Worm (Caenorhabditis elegans): Measurements from ENCODE around the gene rgs-3.

Gene rgs-3

ce11 chrII:6116701-6117100 lies 17.1 kb downstream of the rgs-3 start:
- TF ChIP-seq ces-1 (GFP tag; optimal IDR thresholded peaks at IDR 0.05) (peak; percentile 98), nhr-2 (tag; optimal IDR thresholded peaks at IDR 0.05) (no peak)

- TF ChIP-seq unc-39 (tag; optimal IDR thresholded peaks at IDR 0.05) (no peak), hlh-1 (tag; optimal IDR thresholded peaks at IDR 0.05) (no peak), snpc-4 (tag; optimal IDR thresholded peaks at IDR 0.05) (no peak), nhr-12 (tag; optimal IDR thresholded peaks at IDR 0.05) (no peak), elt-3 (tag; optimal IDR thresholded peaks at IDR 0.05) (no peak), ztf-11 (tag; optimal IDR thresholded peaks at IDR 0.05) (no peak), nhr-237 (tag; optimal IDR thresholded peaks at IDR 0.05) (no peak), sem-2 (GFP tag; optimal IDR thresholded peaks at IDR 0.05) (no peak), nhr-76 (tag; optimal IDR thresholded peaks at IDR 0.05) (no peak), zip-8 (tag; optimal IDR thresholded peaks at IDR 0.05) (no peak), ham-2 (GFP tag; optimal IDR thresholded peaks at IDR 0.05) (no peak), flh-1 (GFP tag; optimal IDR thresholded peaks at IDR 0.05) (no peak), mls-2 (tag; optimal IDR thresholded peaks at IDR 0.05) (no peak), M03D4.4 (tag; optimal IDR thresholded peaks at IDR 0.05) (no peak), mab-5 (tag; optimal IDR thresholded peaks at IDR 0.05) (no peak), sptf-1 (tag; optimal IDR thresholded peaks at IDR 0.05) (no peak), drap-1 (GFP tag; optimal IDR thresholded peaks at IDR 0.05) (no peak), ceh-43 (GFP tag; optimal IDR thresholded peaks at IDR 0.05) (no peak), ces-1 (GFP tag; optimal IDR thresholded peaks at IDR 0.05) (no peak), ceh-83 (GFP tag; optimal IDR thresholded peaks at IDR 0.05) (no peak)
Observed at ce11 chrII:6118163-6118562, 18.6 kb downstream of the rgs-3 start, which contains the start of gene C29H12.6. Gene C29H12.6, minus strand, starts transcription at chrII:6118263.

ce11 chrII:6120548-6120947 lies 20.9 kb downstream of the rgs-3 start:
- TF ChIP-seq ham-2 (GFP tag; optimal IDR thresholded peaks at IDR 0.05) (no peak), nhr-237 (tag; optimal IDR thresholded peaks at IDR 0.05) (no peak), ces-1 (GFP tag; optimal IDR thresholded peaks at IDR 0.05) (peak; percentile 92), zip-8 (tag; optimal IDR thresholded peaks at IDR 0.05) (no peak), nhr-12 (tag; optimal IDR thresholded peaks at IDR 0.05) (no peak)

ce11 chrII:6122641-6123424 lies 23.2 kb downstream of the rgs-3 start:
- no peak for TF ChIP-seq ceh-43 (GFP tag; optimal IDR thresholded peaks at IDR 0.05)
- no peak for TF ChIP-seq M03D4.4 (tag; optimal IDR thresholded peaks at IDR 0.05)
- TF ChIP-seq mls-2 (tag; optimal IDR thresholded peaks at IDR 0.05), result no peak
- no peak for TF ChIP-seq lin-32 (GFP tag; optimal IDR thresholded peaks at IDR 0.05)
- no peak for TF ChIP-seq ceh-39 (tag; optimal IDR thresholded peaks at IDR 0.05)
- no peak for TF ChIP-seq unc-62 (GFP tag; optimal IDR thresholded peaks at IDR 0.05)
- TF ChIP-seq nhr-28 (tag; optimal IDR thresholded peaks at IDR 0.05), result no peak
- no peak for TF ChIP-seq bed-3 (GFP tag; optimal IDR thresholded peaks at IDR 0.05)
- TF ChIP-seq zip-8 (tag; optimal IDR thresholded peaks at IDR 0.05), result no peak
- no peak for TF ChIP-seq ztf-11 (tag; optimal IDR thresholded peaks at IDR 0.05)
- no peak for TF ChIP-seq mep-1 (tag; optimal IDR thresholded peaks at IDR 0.05)
- TF ChIP-seq sptf-1 (tag; optimal IDR thresholded peaks at IDR 0.05), result no peak
- TF ChIP-seq ces-1 (GFP tag; optimal IDR thresholded peaks at IDR 0.05), result no peak
- no peak for TF ChIP-seq flh-1 (GFP tag; optimal IDR thresholded peaks at IDR 0.05)
- TF ChIP-seq lin-13 (tag; optimal IDR thresholded peaks at IDR 0.05), result no peak
- no peak for TF ChIP-seq nhr-237 (tag; optimal IDR thresholded peaks at IDR 0.05)
- TF ChIP-seq hlh-1 (tag; optimal IDR thresholded peaks at IDR 0.05), result no peak
- TF ChIP-seq lsy-2 (tag; optimal IDR thresholded peaks at IDR 0.05), result no peak
- TF ChIP-seq unc-120 (tag; optimal IDR thresholded peaks at IDR 0.05; ENCODE audit: poor library complexity, severe bottlenecking), result no peak

- TF ChIP-seq M03D4.4 (tag; optimal IDR thresholded peaks at IDR 0.05) (no peak), drap-1 (GFP tag; optimal IDR thresholded peaks at IDR 0.05) (no peak), tbx-8 (GFP tag; optimal IDR thresholded peaks at IDR 0.05) (no peak), elt-1 (tag; optimal IDR thresholded peaks at IDR 0.05; ENCODE audit: borderline replicate concordance, insufficient read depth) (no peak), snpc-4 (tag; optimal IDR thresholded peaks at IDR 0.05) (no peak)
Observed at ce11 chrII:6123513-6123912, 23.9 kb downstream of the rgs-3 start, which contains the start of gene C29H12.2. Gene C29H12.2, plus strand, starts transcription at chrII:6123809.
